Fruit fly (Drosophila melanogaster) whole organism, embryonic: ENCODE data around the gene CG14227.
A peak's percentile ranks its signal among the peaks of the same experiment; 100 is the strongest.

Experiments
- ATbp ChIP-seq: fragments of 200-800 bp; sonication (Bioruptor generic); optimal IDR thresholded peaks from 2 replicates; lab custom pipeline; 2017; ENCODE audit warnings: missing biosample characterization, mild to moderate bottlenecking, missing genetic modification characterization, missing genetic modification reagents
- CG1024 ChIP-seq: fragments of 200-800 bp; sonication (Bioruptor generic); IDR thresholded peaks from 2 replicates; pipeline ENCODE4 v1.3.6; 2022; ENCODE audit warnings: missing biosample characterization, missing genetic modification characterization
- CG11456 ChIP-seq: fragments of 200-800 bp; sonication (Bioruptor generic); IDR thresholded peaks from 3 replicates; pipeline ENCODE4 v1.3.6; 2022; ENCODE audit warnings: missing biosample characterization, missing genetic modification characterization
- CG11504 ChIP-seq: fragments of 200-800 bp; sonication (Bioruptor generic); optimal IDR thresholded peaks from 3 replicates; lab custom pipeline; 2019; ENCODE audit warnings: missing biosample characterization, mild to moderate bottlenecking, missing genetic modification characterization, moderate library complexity
- CG11560 ChIP-seq: fragments of 200-800 bp; sonication (Bioruptor generic); IDR thresholded peaks from 3 replicates; pipeline ENCODE4 v1.3.6; 2022; ENCODE audit warnings: missing biosample characterization, missing genetic modification characterization
- CG1233 ChIP-seq: fragments of 200-800 bp; sonication (Bioruptor generic); optimal IDR thresholded peaks from 4 replicates; lab custom pipeline; 2018; ENCODE audit warnings: missing biosample characterization, mild to moderate bottlenecking, missing genetic modification characterization
- CG12769 ChIP-seq: fragments of 200-800 bp; sonication (Bioruptor generic); optimal IDR thresholded peaks from 2 replicates; lab custom pipeline; 2019; ENCODE audit warnings: missing biosample characterization, mild to moderate bottlenecking, missing genetic modification characterization, moderate library complexity
- CG15601 ChIP-seq: fragments of 200-800 bp; sonication (Bioruptor generic); optimal IDR thresholded peaks from 3 replicates; lab custom pipeline; 2019; ENCODE audit warnings: missing biosample characterization, mild to moderate bottlenecking, missing genetic modification characterization, moderate library complexity
- CG16863 ChIP-seq: fragments of 200-800 bp; sonication (Bioruptor generic); optimal IDR thresholded peaks from 3 replicates; lab custom pipeline; 2016; ENCODE audit warnings: missing biosample characterization, missing genetic modification characterization
- CG18619 ChIP-seq: fragments of 200-800 bp; sonication (Bioruptor generic); optimal IDR thresholded peaks from 3 replicates; lab custom pipeline; 2017; ENCODE audit warnings: missing biosample characterization, mild to moderate bottlenecking, missing genetic modification characterization
- CG32767 ChIP-seq: fragments of 200-800 bp; sonication (Bioruptor generic); IDR thresholded peaks from 2 replicates; pipeline ENCODE4 v1.3.6; 2022; ENCODE audit warnings: missing biosample characterization, missing genetic modification characterization
- CG4360 ChIP-seq: fragments of 200-800 bp; sonication (Bioruptor generic); IDR thresholded peaks from 2 replicates; pipeline ENCODE4 v1.3.6; 2022; ENCODE audit warnings: missing biosample characterization, missing genetic modification characterization
- CG4424 ChIP-seq: fragments of 200-800 bp; sonication (Bioruptor generic); optimal IDR thresholded peaks from 3 replicates; lab custom pipeline; 2016; ENCODE audit warnings: missing biosample characterization, missing genetic modification characterization
- CG4854 ChIP-seq: fragments of 200-800 bp; sonication (Bioruptor generic); optimal IDR thresholded peaks from 2 replicates; lab custom pipeline; 2016; ENCODE audit warnings: missing biosample characterization, missing genetic modification characterization, inconsistent platforms
- CG6254 ChIP-seq: fragments of 200-800 bp; sonication (Bioruptor generic); optimal IDR thresholded peaks from 3 replicates; lab custom pipeline; 2017; ENCODE audit warnings: mild to moderate bottlenecking, missing biosample characterization, missing genetic modification reagents, missing genetic modification characterization
- CG6689 ChIP-seq: fragments of 200-800 bp; sonication (Bioruptor generic); IDR thresholded peaks from 2 replicates; pipeline ENCODE4 v1.3.6; 2022; ENCODE audit warnings: missing biosample characterization, missing genetic modification characterization
- CG6765 ChIP-seq: fragments of 200-800 bp; sonication (Bioruptor generic); optimal IDR thresholded peaks from 3 replicates; lab custom pipeline; 2017; ENCODE audit warnings: missing biosample characterization, mild to moderate bottlenecking, missing genetic modification characterization
- CG6813 ChIP-seq: fragments of 200-800 bp; sonication (Bioruptor generic); optimal IDR thresholded peaks from 2 replicates; lab custom pipeline; 2017; ENCODE audit warnings: missing biosample characterization, missing genetic modification characterization, mild to moderate bottlenecking, moderate library complexity, missing genetic modification reagents
- CG8359 ChIP-seq: fragments of 200-800 bp; sonication (Bioruptor generic); optimal IDR thresholded peaks from 2 replicates; lab custom pipeline; 2017; ENCODE audit warnings: missing biosample characterization, mild to moderate bottlenecking, missing genetic modification characterization, borderline replicate concordance
- CG9817 ChIP-seq: fragments of 200-800 bp; sonication (Bioruptor generic); optimal IDR thresholded peaks from 2 replicates; lab custom pipeline; 2018; ENCODE audit warnings: missing biosample characterization, mild to moderate bottlenecking, missing genetic modification characterization, moderate library complexity
- Chrac-16 ChIP-seq: fragments of 200-800 bp; sonication (Bioruptor generic); optimal IDR thresholded peaks from 3 replicates; lab custom pipeline; 2016; ENCODE audit warnings: missing biosample characterization, missing genetic modification characterization
- Doc3 ChIP-seq: fragments of 200-800 bp; sonication (Bioruptor generic); IDR thresholded peaks from 3 replicates; pipeline ENCODE4 v1.3.6; 2022; ENCODE audit warnings: missing biosample characterization, missing genetic modification characterization; ENCODE audit not compliant: partially characterized antibody
- Eip74EF ChIP-seq, 2 experiments: fragments of 200-800 bp in 1 of 2; fragments of >200 bp in 1 of 2; sonication (Bioruptor generic) in 1 of 2; optimal IDR thresholded peaks; 2 replicates each; lab custom pipeline; 2017 to 2019; ENCODE audit warnings: missing biosample characterization in 2 of 2, missing genetic modification characterization in 2 of 2, mild to moderate bottlenecking in 1 of 2, moderate library complexity in 1 of 2
- Ets97D ChIP-seq: fragments of 200-800 bp; sonication (Bioruptor generic); optimal IDR thresholded peaks from 3 replicates; lab custom pipeline; 2016; ENCODE audit warnings: missing biosample characterization, missing genetic modification characterization
- Hey ChIP-seq: fragments of 200-800 bp; sonication (Bioruptor generic); optimal IDR thresholded peaks from 3 replicates; lab custom pipeline; 2018; ENCODE audit warnings: missing biosample characterization, mild to moderate bottlenecking, missing genetic modification characterization
- HmgD ChIP-seq: fragments of 200-800 bp; sonication (Bioruptor generic); optimal IDR thresholded peaks from 3 replicates; lab custom pipeline; 2016; ENCODE audit warnings: missing biosample characterization, missing genetic modification characterization
- Kr ChIP-seq: fragments of 200-800 bp; sonication (Bioruptor generic); optimal IDR thresholded peaks from 2 replicates; lab custom pipeline; 2017; ENCODE audit warnings: missing biosample characterization, mild to moderate bottlenecking, missing genetic modification characterization
- Pdp1 ChIP-seq, 2 experiments: fragments of 200-800 bp; sonication (Bioruptor generic); optimal IDR thresholded peaks; 3 replicates each; lab custom pipeline; 2016; ENCODE audit warnings: missing biosample characterization in 2 of 2, missing genetic modification characterization in 2 of 2, mild to moderate bottlenecking in 1 of 2, moderate library complexity in 1 of 2
- Six4 ChIP-seq: fragments of 200-800 bp; sonication (Bioruptor generic); optimal IDR thresholded peaks from 2 replicates; lab custom pipeline; 2016; ENCODE audit warnings: missing biosample characterization, missing genetic modification characterization
- abd-A ChIP-seq: fragments of 200-800 bp; sonication (Bioruptor generic); optimal IDR thresholded peaks from 3 replicates; lab custom pipeline; 2019; ENCODE audit warnings: missing biosample characterization, mild to moderate bottlenecking, missing genetic modification characterization, moderate library complexity
- ac ChIP-seq: fragments of 200-800 bp; sonication (Bioruptor generic); optimal IDR thresholded peaks from 3 replicates; lab custom pipeline; 2017; ENCODE audit warnings: missing biosample characterization, mild to moderate bottlenecking, missing genetic modification characterization
- ash1 ChIP-seq: fragments of 200-800 bp; sonication (Bioruptor generic); optimal IDR thresholded peaks from 2 replicates; lab custom pipeline; 2018; ENCODE audit warnings: missing biosample characterization, mild to moderate bottlenecking, missing genetic modification characterization
- chn ChIP-seq: fragments of 200-800 bp; sonication (Bioruptor generic); optimal IDR thresholded peaks from 2 replicates; lab custom pipeline; 2016; ENCODE audit warnings: missing biosample characterization, missing genetic modification characterization
- disco-r ChIP-seq: fragments of 200-800 bp; sonication (Bioruptor generic); optimal IDR thresholded peaks from 2 replicates; lab custom pipeline; 2016; ENCODE audit warnings: missing biosample characterization, missing genetic modification characterization
- insv ChIP-seq, 2 experiments: fragments of 200-800 bp; sonication (Bioruptor generic); optimal IDR thresholded peaks; 3 replicates each; lab custom pipeline; 2016 to 2018; ENCODE audit warnings: missing biosample characterization in 2 of 2, missing genetic modification characterization in 2 of 2
- klu ChIP-seq: fragments of 200-800 bp; sonication (Bioruptor generic); IDR thresholded peaks from 2 replicates; pipeline ENCODE4 v1.3.6; 2022; ENCODE audit warnings: missing biosample characterization, missing genetic modification characterization
- nmo ChIP-seq: fragments of 200-800 bp; sonication (Bioruptor generic); optimal IDR thresholded peaks from 2 replicates; lab custom pipeline; 2018; ENCODE audit warnings: missing biosample characterization, mild to moderate bottlenecking, missing genetic modification characterization, moderate library complexity
- org-1 ChIP-seq: fragments of 200-800 bp; sonication (Bioruptor generic); optimal IDR thresholded peaks from 2 replicates; lab custom pipeline; 2017; ENCODE audit warnings: missing biosample characterization, missing genetic modification characterization
- pb ChIP-seq: fragments of 200-800 bp; sonication (Bioruptor generic); optimal IDR thresholded peaks from 3 replicates; lab custom pipeline; 2016; ENCODE audit warnings: missing biosample characterization, missing genetic modification characterization
- pho ChIP-seq: fragments of 200-800 bp; sonication (Bioruptor generic); optimal IDR thresholded peaks from 2 replicates; lab custom pipeline; 2016; ENCODE audit warnings: missing biosample characterization, missing genetic modification characterization
- pros ChIP-seq: fragments of 200-800 bp; sonication (Bioruptor generic); optimal IDR thresholded peaks from 3 replicates; lab custom pipeline; 2019; ENCODE audit warnings: missing biosample characterization, mild to moderate bottlenecking, missing genetic modification characterization, moderate library complexity
- pum ChIP-seq: fragments of 200-800 bp; sonication (Bioruptor generic); optimal IDR thresholded peaks from 2 replicates; lab custom pipeline; 2016; ENCODE audit warnings: missing biosample characterization, missing genetic modification characterization
- salm ChIP-seq: fragments of 200-800 bp; sonication (Bioruptor generic); optimal IDR thresholded peaks from 2 replicates; lab custom pipeline; 2018; ENCODE audit warnings: missing biosample characterization, mild to moderate bottlenecking, missing genetic modification characterization
- sima ChIP-seq: fragments of 200-800 bp; sonication (Bioruptor generic); optimal IDR thresholded peaks from 2 replicates; lab custom pipeline; 2016; ENCODE audit warnings: missing biosample characterization, missing genetic modification characterization
- tll ChIP-seq, 2 experiments: fragments of 200-800 bp in 1 of 2; fragments of >200 bp in 1 of 2; sonication (Bioruptor generic) in 1 of 2; optimal IDR thresholded peaks; 2 replicates each; lab custom pipeline; 2017 to 2019; ENCODE audit warnings: missing biosample characterization in 2 of 2, missing genetic modification characterization in 2 of 2, mild to moderate bottlenecking in 1 of 2, moderate library complexity in 1 of 2
- ttk ChIP-seq: fragments of 200-800 bp; sonication (Bioruptor generic); IDR thresholded peaks from 2 replicates; pipeline ENCODE4 v2.1.2; 2022; ENCODE audit warnings: missing biosample characterization, missing genetic modification characterization
- tx ChIP-seq: fragments of 200-800 bp; sonication (Bioruptor generic); optimal IDR thresholded peaks from 2 replicates; lab custom pipeline; 2016; ENCODE audit warnings: missing biosample characterization, missing genetic modification characterization
- usp ChIP-seq: fragments of >200 bp; optimal IDR thresholded peaks from 2 replicates; lab custom pipeline; 2017; ENCODE audit warnings: missing biosample characterization, missing genetic modification characterization
- wek ChIP-seq: fragments of 200-800 bp; sonication (Bioruptor generic); optimal IDR thresholded peaks from 3 replicates; lab custom pipeline; 2018; ENCODE audit warnings: missing biosample characterization, mild to moderate bottlenecking, missing genetic modification characterization, moderate library complexity
- wor ChIP-seq: fragments of 200-800 bp; sonication (Bioruptor generic); IDR thresholded peaks from 2 replicates; pipeline ENCODE4 v1.3.6; 2022; ENCODE audit warnings: missing biosample characterization, missing genetic modification characterization

CG14227 gene

dm6 chrX:19665684-19666141 lies 23.0 kb downstream of the CG14227 start (continued):
- TF ChIP-seq CG4424 (GFP tag; lab: Kevin White, UChicago) (no peak), pum (GFP tag; lab: Kevin White, UChicago) (peak; percentile 24), ttk (GFP tag; lab: Robert Waterston, UW) (peak; percentile 41; the same call in 1 of the 2 replicates), CG11504 (tag; lab: Kevin White, UChicago) (peak; percentile 16), CG4360 (GFP tag; lab: Robert Waterston, UW) (0 out of 2 replicates have a peak, but pooled peaks have one; percentile 10), Hey (tag; lab: Kevin White, UChicago) (no peak), Ets97D (GFP tag; lab: Kevin White, UChicago) (no peak), nmo (GFP tag; lab: Kevin White, UChicago) (peak; percentile 5), Doc3 (GFP tag; lab: Robert Waterston, UW) (no peak), CG9817 (tag; lab: Kevin White, UChicago) (peak; percentile 25), Six4 (no peak), CG32767 (GFP tag; lab: Robert Waterston, UW) (no peak), CG18619 (no peak), HmgD (GFP tag; lab: Kevin White, UChicago) (no peak), pros (GFP tag; lab: Kevin White, UChicago) (no peak), CG11456 (GFP tag; lab: Robert Waterston, UW) (peak; percentile 88), CG6254 (GFP tag; lab: Kevin White, UChicago) (no peak), CG4854 (GFP tag; lab: Kevin White, UChicago) (no peak), abd-A (tag; lab: Kevin White, UChicago) (no peak), tx (GFP tag; lab: Kevin White, UChicago) (no peak), CG16863 (GFP tag; lab: Kevin White, UChicago) (peak; percentile 20), tll (GFP tag; optimal IDR thresholded peaks at IDR 0.05; lab: Kevin White, UChicago) (no peak), CG1024 (peak; percentile 23; the same call in 1 of the 2 replicates), Pdp1 (GFP tag; optimal IDR thresholded peaks at IDR 0.05; lab: Kevin White, UChicago) (peak; percentile 27 to 43), insv (GFP tag; optimal IDR thresholded peaks at IDR 0.05; lab: Kevin White, UChicago) (no peak), ATbp (GFP tag; lab: Kevin White, UChicago) (no peak), sima (GFP tag; lab: Kevin White, UChicago) (no peak), klu (GFP tag; lab: Robert Waterston, UW) (no peak; the same call in 1 of the 2 replicates), ac (GFP tag; lab: Kevin White, UChicago) (no peak), CG6689 (peak; percentile 53), CG6765 (GFP tag; lab: Kevin White, UChicago) (no peak), disco-r (GFP tag; lab: Kevin White, UChicago) (no peak), Kr (no peak), pho (GFP tag; lab: Kevin White, UChicago) (no peak), chn (GFP tag; lab: Kevin White, UChicago) (no peak), org-1 (GFP tag; lab: Kevin White, UChicago) (no peak), wek (no peak), pb (GFP tag; lab: Kevin White, UChicago) (no peak), Eip74EF (GFP tag; optimal IDR thresholded peaks at IDR 0.05; lab: Kevin White, UChicago) (no peak), wor (GFP tag; lab: Robert Waterston, UW) (no peak), CG15601 (tag; lab: Kevin White, UChicago) (no peak), CG11560 (tag; lab: Robert Waterston, UW) (0 out of 3 replicates have a peak, but pooled peaks have one; percentile 43), CG1233 (no peak), CG6813 (GFP tag; lab: Kevin White, UChicago) (no peak), CG12769 (tag; lab: Kevin White, UChicago) (peak; percentile 31), salm (tag; lab: Kevin White, UChicago) (no peak), CG8359 (GFP tag; lab: Kevin White, UChicago) (no peak), usp (GFP tag; lab: Kevin White, UChicago) (no peak), ash1 (GFP tag; lab: Kevin White, UChicago) (no peak), Chrac-16 (GFP tag; lab: Kevin White, UChicago) (peak; percentile 28)
